Fruit fly (Drosophila melanogaster) whole organism, embryonic: Measurements from ENCODE around the gene PIG-Q.

Experiments used
- B-H2 ChIP-seq: fragments of 200-800 bp; sonication (Bioruptor generic); optimal IDR thresholded peaks from 2 replicates; lab custom pipeline; 2018; ENCODE audit warnings: missing biosample characterization, mild to moderate bottlenecking, missing genetic modification characterization
- CG10267 ChIP-seq: fragments of 200-800 bp; sonication (Bioruptor generic); optimal IDR thresholded peaks from 2 replicates; lab custom pipeline; 2018; ENCODE audit warnings: missing biosample characterization, mild to moderate bottlenecking, missing genetic modification characterization, moderate library complexity
- CG11695 ChIP-seq: fragments of 200-800 bp; sonication (Bioruptor generic); IDR thresholded peaks from 3 replicates; pipeline ENCODE4 v1.3.6; 2022; ENCODE audit warnings: missing biosample characterization, missing genetic modification characterization
- CG12071 ChIP-seq: fragments of 200-800 bp; sonication (Bioruptor generic); optimal IDR thresholded peaks from 3 replicates; lab custom pipeline; 2018; ENCODE audit warnings: missing biosample characterization, mild to moderate bottlenecking, missing genetic modification characterization
- CG13123 ChIP-seq: fragments of 200-800 bp; sonication (Bioruptor generic); optimal IDR thresholded peaks from 2 replicates; lab custom pipeline; 2016; ENCODE audit warnings: missing biosample characterization, missing genetic modification characterization
- CG13424 ChIP-seq: fragments of 200-800 bp; sonication (Bioruptor generic); optimal IDR thresholded peaks from 2 replicates; lab custom pipeline; 2019; ENCODE audit warnings: missing biosample characterization, mild to moderate bottlenecking, missing genetic modification characterization, moderate library complexity
- CG18599 ChIP-seq: fragments of 200-800 bp; sonication (Bioruptor generic); optimal IDR thresholded peaks from 3 replicates; lab custom pipeline; 2017; ENCODE audit warnings: missing biosample characterization, missing genetic modification characterization, mild to moderate bottlenecking, moderate library complexity, missing genetic modification reagents
- CG2889 ChIP-seq: fragments of 200-800 bp; sonication (Bioruptor generic); IDR thresholded peaks from 3 replicates; pipeline ENCODE4 v1.3.6; 2022; ENCODE audit warnings: missing biosample characterization, missing genetic modification characterization
- CG30431 ChIP-seq: fragments of 200-800 bp; sonication (Bioruptor generic); optimal IDR thresholded peaks from 2 replicates; lab custom pipeline; 2017; ENCODE audit warnings: missing biosample characterization, missing genetic modification characterization
- CG32772 ChIP-seq: fragments of 200-800 bp; sonication (Bioruptor generic); IDR thresholded peaks from 2 replicates; pipeline ENCODE4 v1.3.6; 2022; ENCODE audit warnings: missing biosample characterization, missing genetic modification characterization
- CG33213 ChIP-seq: fragments of 200-800 bp; sonication (Bioruptor generic); optimal IDR thresholded peaks from 3 replicates; lab custom pipeline; 2016; ENCODE audit warnings: missing biosample characterization, missing genetic modification characterization
- CG42726 ChIP-seq: fragments of 200-800 bp; sonication (Bioruptor generic); IDR thresholded peaks from 2 replicates; pipeline ENCODE4 v1.3.6; 2022; ENCODE audit warnings: missing biosample characterization, missing genetic modification characterization; ENCODE audit not compliant: partially characterized antibody
- CG4854 ChIP-seq: fragments of 200-800 bp; sonication (Bioruptor generic); optimal IDR thresholded peaks from 2 replicates; lab custom pipeline; 2016; ENCODE audit warnings: missing biosample characterization, missing genetic modification characterization, inconsistent platforms
- CG5245 ChIP-seq: fragments of 200-800 bp; sonication (Bioruptor generic); optimal IDR thresholded peaks from 3 replicates; lab custom pipeline; 2016; ENCODE audit warnings: missing biosample characterization, missing genetic modification characterization
- CG7987 ChIP-seq: fragments of 200-800 bp; sonication (Bioruptor generic); optimal IDR thresholded peaks from 2 replicates; lab custom pipeline; 2018; ENCODE audit warnings: missing biosample characterization, mild to moderate bottlenecking, missing genetic modification characterization, moderate library complexity
- CTCF ChIP-seq: fragments of 200-800 bp; sonication (Bioruptor generic); optimal IDR thresholded peaks from 2 replicates; lab custom pipeline; 2017; ENCODE audit warnings: missing biosample characterization, mild to moderate bottlenecking, missing genetic modification characterization, moderate library complexity
- CkIIα-i1 ChIP-seq: fragments of 200-800 bp; sonication (Bioruptor generic); IDR thresholded peaks from 2 replicates; pipeline ENCODE4 v1.3.6; 2022; ENCODE audit warnings: missing biosample characterization, missing genetic modification characterization
- Dbx ChIP-seq: fragments of 200-800 bp; sonication (Bioruptor generic); IDR thresholded peaks from 3 replicates; pipeline ENCODE4 v1.3.6; 2022; ENCODE audit warnings: missing biosample characterization, missing genetic modification characterization
- Drgx ChIP-seq: fragments of 200-800 bp; sonication (Bioruptor generic); IDR thresholded peaks from 2 replicates; pipeline ENCODE4 v1.3.6; 2022; ENCODE audit warnings: missing biosample characterization, missing genetic modification characterization
- ERR ChIP-seq: fragments of 200-800 bp; sonication (Bioruptor generic); optimal IDR thresholded peaks from 2 replicates; lab custom pipeline; 2016; ENCODE audit warnings: missing biosample characterization, missing genetic modification characterization
- Ets97D ChIP-seq: fragments of 200-800 bp; sonication (Bioruptor generic); optimal IDR thresholded peaks from 3 replicates; lab custom pipeline; 2016; ENCODE audit warnings: missing biosample characterization, missing genetic modification characterization
- HLH4C ChIP-seq: fragments of 200-800 bp; sonication (Bioruptor generic); IDR thresholded peaks from 3 replicates; pipeline ENCODE4 v1.3.6; 2022; ENCODE audit warnings: missing biosample characterization, missing genetic modification characterization; ENCODE audit not compliant: partially characterized antibody
- HLHmδ ChIP-seq: fragments of 200-800 bp; sonication (Bioruptor generic); optimal IDR thresholded peaks from 2 replicates; lab custom pipeline; 2018; ENCODE audit warnings: missing biosample characterization, mild to moderate bottlenecking, missing genetic modification characterization, moderate library complexity
- Mes4 ChIP-seq: fragments of 200-800 bp; sonication (Bioruptor generic); optimal IDR thresholded peaks from 2 replicates; lab custom pipeline; 2016; ENCODE audit warnings: missing biosample characterization, missing genetic modification characterization
- NC2β ChIP-seq: fragments of 200-800 bp; sonication (Bioruptor generic); optimal IDR thresholded peaks from 2 replicates; lab custom pipeline; 2016; ENCODE audit warnings: missing biosample characterization, missing genetic modification characterization
- Oli ChIP-seq: fragments of 200-800 bp; sonication (Bioruptor generic); optimal IDR thresholded peaks from 2 replicates; lab custom pipeline; 2018; ENCODE audit warnings: missing biosample characterization, mild to moderate bottlenecking, missing genetic modification characterization, moderate library complexity
- Rfx ChIP-seq: fragments of 200-800 bp; sonication (Bioruptor generic); IDR thresholded peaks from 2 replicates; pipeline ENCODE4 v1.3.6; 2022; ENCODE audit warnings: missing biosample characterization, missing genetic modification characterization
- Rx ChIP-seq: fragments of 200-800 bp; sonication (Bioruptor generic); IDR thresholded peaks from 2 replicates; pipeline ENCODE4 v1.3.6; 2022; ENCODE audit warnings: missing biosample characterization, missing genetic modification characterization
- Sox102F ChIP-seq: fragments of 200-800 bp; sonication (Bioruptor generic); optimal IDR thresholded peaks from 2 replicates; lab custom pipeline; 2018; ENCODE audit warnings: missing biosample characterization, mild to moderate bottlenecking, missing genetic modification characterization, moderate library complexity
- Taf1 ChIP-seq: fragments of 200-800 bp; sonication (Bioruptor generic); IDR thresholded peaks from 2 replicates; pipeline ENCODE4 v1.3.6; 2022; ENCODE audit warnings: missing biosample characterization, missing genetic modification characterization
- Tbp ChIP-seq: fragments of >200 bp; optimal IDR thresholded peaks from 2 replicates; lab custom pipeline; 2018; ENCODE audit warnings: missing biosample characterization, missing genetic modification characterization
- Trl ChIP-seq, 3 experiments: fragments of >200 bp in 2 of 3; fragments of 200-800 bp in 1 of 3; sonication (Bioruptor generic) in 1 of 3; optimal IDR thresholded peaks; 2 replicates in 1 of 3; 3 replicates in 2 of 3; lab custom pipeline; 2016 to 2017; ENCODE audit warnings: missing biosample characterization in 1 of 3, missing genetic modification characterization in 1 of 3
- Usf ChIP-seq: fragments of 200-800 bp; sonication (Bioruptor generic); optimal IDR thresholded peaks from 2 replicates; lab custom pipeline; 2017; ENCODE audit warnings: missing genotype, missing biosample characterization, missing genetic modification characterization
- bowl ChIP-seq: fragments of 200-800 bp; sonication (Bioruptor generic); IDR thresholded peaks from 2 replicates; pipeline ENCODE4 v1.3.6; 2022; ENCODE audit warnings: missing biosample characterization, missing genetic modification characterization
- dan ChIP-seq: fragments of 200-800 bp; sonication (Bioruptor generic); IDR thresholded peaks from 2 replicates; pipeline ENCODE4 v1.3.6; 2022; ENCODE audit warnings: missing biosample characterization, missing genetic modification characterization
- disco-r ChIP-seq: fragments of 200-800 bp; sonication (Bioruptor generic); optimal IDR thresholded peaks from 2 replicates; lab custom pipeline; 2016; ENCODE audit warnings: missing biosample characterization, missing genetic modification characterization
- gfzf ChIP-seq: fragments of 200-800 bp; sonication (Bioruptor generic); optimal IDR thresholded peaks from 2 replicates; lab custom pipeline; 2016; ENCODE audit warnings: missing biosample characterization, mild to moderate bottlenecking, missing genetic modification characterization, moderate library complexity
- jing ChIP-seq: fragments of 200-800 bp; sonication (Bioruptor generic); optimal IDR thresholded peaks from 2 replicates; lab custom pipeline; 2018; ENCODE audit warnings: missing biosample characterization, mild to moderate bottlenecking, missing genetic modification characterization
- kah ChIP-seq: fragments of 200-800 bp; sonication (Bioruptor generic); optimal IDR thresholded peaks from 2 replicates; lab custom pipeline; 2018; ENCODE audit warnings: missing biosample characterization, mild to moderate bottlenecking, missing genetic modification characterization
- ken ChIP-seq: fragments of 200-800 bp; sonication (Bioruptor generic); IDR thresholded peaks from 3 replicates; pipeline ENCODE4 v1.3.6; 2022; ENCODE audit warnings: missing biosample characterization, missing genetic modification characterization
- klu ChIP-seq: fragments of 200-800 bp; sonication (Bioruptor generic); IDR thresholded peaks from 2 replicates; pipeline ENCODE4 v1.3.6; 2022; ENCODE audit warnings: missing biosample characterization, missing genetic modification characterization
- nau ChIP-seq: fragments of 200-800 bp; sonication (Bioruptor generic); optimal IDR thresholded peaks from 3 replicates; lab custom pipeline; 2017; ENCODE audit warnings: missing biosample characterization, mild to moderate bottlenecking, missing genetic modification characterization, missing genetic modification reagents
- nerfin-1 ChIP-seq: fragments of 200-800 bp; sonication (Bioruptor generic); optimal IDR thresholded peaks from 3 replicates; lab custom pipeline; 2019; ENCODE audit warnings: missing biosample characterization, mild to moderate bottlenecking, missing genetic modification characterization, moderate library complexity
- nerfin-2 ChIP-seq: fragments of 200-800 bp; sonication (Bioruptor generic); IDR thresholded peaks from 2 replicates; pipeline ENCODE4 v1.3.6; 2022; ENCODE audit warnings: missing biosample characterization, missing genetic modification characterization; ENCODE audit not compliant: partially characterized antibody
- peb ChIP-seq: fragments of 200-800 bp; sonication (Bioruptor generic); IDR thresholded peaks from 2 replicates; pipeline ENCODE4 v1.3.6; 2022; ENCODE audit warnings: missing biosample characterization, missing genetic modification characterization
- row ChIP-seq: fragments of 200-800 bp; sonication (Bioruptor generic); IDR thresholded peaks from 3 replicates; pipeline ENCODE4 v1.3.6; 2022; ENCODE audit warnings: missing biosample characterization, missing genetic modification characterization
- sens-2 ChIP-seq: fragments of 200-800 bp; sonication (Bioruptor generic); IDR thresholded peaks from 2 replicates; pipeline ENCODE4 v1.3.6; 2022; ENCODE audit warnings: missing biosample characterization, missing genetic modification characterization
- slou ChIP-seq: fragments of 200-800 bp; sonication (Bioruptor generic); optimal IDR thresholded peaks from 3 replicates; lab custom pipeline; 2016; ENCODE audit warnings: missing biosample characterization, missing genetic modification characterization
- slp2 ChIP-seq: fragments of 200-800 bp; sonication (Bioruptor generic); optimal IDR thresholded peaks from 2 replicates; lab custom pipeline; 2016; ENCODE audit warnings: missing biosample characterization, missing genetic modification characterization
- sna ChIP-seq: fragments of 200-800 bp; sonication (Bioruptor generic); IDR thresholded peaks from 2 replicates; pipeline ENCODE4 v1.3.6; 2022; ENCODE audit warnings: missing biosample characterization, missing genetic modification characterization; ENCODE audit not compliant: partially characterized antibody
- tap ChIP-seq: fragments of 200-800 bp; optimal IDR thresholded peaks from 3 replicates; lab custom pipeline; 2019; ENCODE audit warnings: missing biosample characterization, mild to moderate bottlenecking, missing genetic modification characterization, moderate library complexity

The PIG-Q gene

dm6 chrX:16335107-16335642 lies 23.8 kb upstream of the PIG-Q start (continued):
- TF ChIP-seq Rx (GFP tag; lab: Robert Waterston, UW) (no peak; the same call in 1 of the 2 replicates), Trl (optimal IDR thresholded peaks at IDR 0.05; lab: Kevin White, UChicago) (no peak), Trl (GFP tag; optimal IDR thresholded peaks at IDR 0.05; lab: Kevin White, UChicago) (peak; percentile 67), CG10267 (peak; percentile 25), CG13123 (GFP tag; lab: Kevin White, UChicago) (peak; percentile 14), ken (GFP tag; lab: Robert Waterston, UW) (peak; percentile 57; the same call in 1 of the 3 replicates), Tbp (GFP tag; lab: Kevin White, UChicago) (no peak), disco-r (GFP tag; lab: Kevin White, UChicago) (peak; percentile 33), CG4854 (GFP tag; lab: Kevin White, UChicago) (peak; percentile 37), Sox102F (GFP tag; lab: Kevin White, UChicago) (peak; percentile 77), CG30431 (GFP tag; lab: Kevin White, UChicago) (peak; percentile 16), jing (GFP tag; lab: Kevin White, UChicago) (no peak), nerfin-2 (GFP tag; lab: Robert Waterston, UW) (no peak), Usf (GFP tag; lab: Kevin White, UChicago) (peak; percentile 17), HLHmδ (GFP tag; lab: Kevin White, UChicago) (no peak), Drgx (peak; percentile 88), Taf1 (no peak), ERR (GFP tag; lab: Kevin White, UChicago) (peak; percentile 58), CG18599 (peak; percentile 82), CG32772 (peak; percentile 69), B-H2 (peak; percentile 67), gfzf (no peak), Dbx (GFP tag; lab: Robert Waterston, UW) (peak; percentile 78), Ets97D (GFP tag; lab: Kevin White, UChicago) (peak; percentile 39), NC2β (GFP tag; lab: Kevin White, UChicago) (peak; percentile 57), CG7987 (GFP tag; lab: Kevin White, UChicago) (peak; percentile 38), CG42726 (no peak), sna (GFP tag; lab: Robert Waterston, UW) (no peak), nau (GFP tag; lab: Kevin White, UChicago) (peak; percentile 38), slou (GFP tag; lab: Kevin White, UChicago) (peak; percentile 33), klu (0 out of 2 replicates have a peak, but pooled peaks have one; percentile 40), dan (GFP tag; lab: Robert Waterston, UW) (no peak), Rfx (GFP tag; lab: Robert Waterston, UW) (peak; percentile 85), CG33213 (peak; percentile 62), tap (tag; lab: Kevin White, UChicago) (peak; percentile 43), CG13424 (tag; lab: Kevin White, UChicago) (peak; percentile 73), sens-2 (peak; percentile 72), kah (GFP tag; lab: Kevin White, UChicago) (peak; percentile 26), slp2 (GFP tag; lab: Kevin White, UChicago) (peak; percentile 49), CTCF (GFP tag; lab: Kevin White, UChicago) (no peak), CG5245 (GFP tag; lab: Kevin White, UChicago) (peak; percentile 38), Mes4 (GFP tag; lab: Kevin White, UChicago) (peak; percentile 49), CkIIα-i1 (GFP tag; lab: Robert Waterston, UW) (no peak), CG11695 (GFP tag; lab: Robert Waterston, UW) (peak; percentile 76; the same call in 2 of the 3 replicates), peb (GFP tag; lab: Robert Waterston, UW) (peak; percentile 32; the same call in 1 of the 2 replicates), nerfin-1 (tag; lab: Kevin White, UChicago) (no peak), Oli (peak; percentile 62), CG12071 (GFP tag; lab: Kevin White, UChicago) (peak; percentile 64), HLH4C (no peak), bowl (GFP tag; lab: Robert Waterston, UW) (0 out of 2 replicates have a peak, but pooled peaks have one; percentile 46), CG2889 (GFP tag; lab: Robert Waterston, UW) (peak; percentile 61; the same call in 1 of the 3 replicates), row (peak; percentile 70)
